Fruit fly (Drosophila melanogaster) Kc167 (cell line): ENCODE results near the gene CG13983.

Experiments
- Myc ChIP-seq: fragments of >200 bp; optimal IDR thresholded peaks from 2 replicates; lab custom pipeline; 2017; ENCODE audit warnings: missing external identifiers
- Sin3A ChIP-seq: fragments of >200 bp; optimal IDR thresholded peaks from 2 replicates; lab custom pipeline; 2018; ENCODE audit warnings: missing external identifiers
- h ChIP-seq: fragments of >200 bp; optimal IDR thresholded peaks from 3 replicates; lab custom pipeline; 2018; ENCODE audit warnings: missing external identifiers
- insv ChIP-seq: fragments of >200 bp; optimal IDR thresholded peaks from 3 replicates; lab custom pipeline; 2018; ENCODE audit warnings: missing external identifiers
- psq ChIP-seq: fragments of >200 bp; optimal IDR thresholded peaks from 2 replicates; lab custom pipeline; 2017; ENCODE audit warnings: missing external identifiers
- ttk ChIP-seq: sonication (Bioruptor generic); optimal IDR thresholded peaks from 2 replicates; lab custom pipeline; 2017; ENCODE audit warnings: missing external identifiers

CG13983 gene

dm6 chr2L:6228532-6228931, 35.8 kb downstream of the CG13983 start:
- TF ChIP-seq h (lab: Kevin White, UChicago) (no peak), Myc (lab: Kevin White, UChicago) (no peak), ttk (lab: Kevin White, UChicago) (no peak), Sin3A (lab: Kevin White, UChicago) (no peak), psq (lab: Kevin White, UChicago) (no peak), insv (lab: Kevin White, UChicago) (no peak)

- TF ChIP-seq insv (lab: Kevin White, UChicago) (no peak), Sin3A (lab: Kevin White, UChicago) (no peak), Myc (lab: Kevin White, UChicago) (no peak), psq (lab: Kevin White, UChicago) (no peak), h (lab: Kevin White, UChicago) (no peak), ttk (lab: Kevin White, UChicago) (no peak)
These were observed 39.5 kb downstream of the CG13983 start, which contains the start of gene Ugt37B1 for dm6 chr2L:6224803-6225202. Ugt37B1 (plus strand) TSS chr2L:6225048.

dm6 chr2L:6224202-6224601, 40.1 kb downstream of the CG13983 start:
- TF ChIP-seq insv (lab: Kevin White, UChicago) (no peak), Sin3A (lab: Kevin White, UChicago) (no peak)

dm6 chr2L:6220966-6221365, 43.3 kb downstream of the CG13983 start:
- no peak for TF ChIP-seq Sin3A (lab: Kevin White, UChicago)

- no peak for TF ChIP-seq insv (lab: Kevin White, UChicago)
- no peak for TF ChIP-seq ttk (lab: Kevin White, UChicago)
- TF ChIP-seq Myc (lab: Kevin White, UChicago), result no peak
- no peak for TF ChIP-seq psq (lab: Kevin White, UChicago)
- TF ChIP-seq Sin3A (lab: Kevin White, UChicago), result no peak
- no peak for TF ChIP-seq h (lab: Kevin White, UChicago)
These were observed 45.5 kb downstream of the CG13983 start for dm6 chr2L:6218669-6219406.

- TF ChIP-seq h (lab: Kevin White, UChicago) (no peak), ttk (lab: Kevin White, UChicago) (no peak), Myc (lab: Kevin White, UChicago) (no peak)
These were observed 48.4 kb downstream of the CG13983 start for dm6 chr2L:6215897-6216296.
